Worm (Caenorhabditis elegans) whole organism, late embryonic: Measurements from ENCODE around the gene thn-4.

ENCODE experiments used
- elt-2 ChIP-seq: sonication (generic microtip); optimal IDR thresholded peaks from 2 replicates; lab custom pipeline; 2016; ENCODE audit warnings: missing genetic modification reagents, missing genetic modification characterization, missing compliant biosample characterization
- mec-3 ChIP-seq: sonication (generic microtip); optimal IDR thresholded peaks from 2 replicates; lab custom pipeline; 2016; ENCODE audit warnings: borderline replicate concordance, missing genetic modification characterization, missing compliant biosample characterization
- nfya-1 ChIP-seq: sonication (generic microtip); optimal IDR thresholded peaks from 2 replicates; lab custom pipeline; 2017; ENCODE audit warnings: missing genetic modification characterization, mild to moderate bottlenecking, missing compliant biosample characterization, antibody characterized with exemption, moderate library complexity
- nhr-11 ChIP-seq: fragments of 150-350 bp; optimal IDR thresholded peaks from 2 replicates; lab custom pipeline; 2014; ENCODE audit warnings: missing biosample characterization, missing genetic modification characterization
- pha-4 ChIP-seq: fragments of 150-350 bp; optimal IDR thresholded peaks from 2 replicates; lab custom pipeline; 2018; ENCODE audit warnings: missing biosample characterization, missing genetic modification reagents, missing genetic modification characterization
- ref-2 ChIP-seq: sonication (generic microtip); optimal IDR thresholded peaks from 2 replicates; lab custom pipeline; 2016; ENCODE audit warnings: missing genetic modification characterization, missing compliant biosample characterization
- sox-4 ChIP-seq: sonication (generic microtip); optimal IDR thresholded peaks from 2 replicates; lab custom pipeline; 2017; ENCODE audit warnings: mild to moderate bottlenecking, missing genetic modification characterization, inconsistent platforms, missing compliant biosample characterization
- tbx-2 ChIP-seq: sonication (generic microtip); optimal IDR thresholded peaks from 2 replicates; lab custom pipeline; 2016; ENCODE audit warnings: missing genetic modification characterization, missing compliant biosample characterization

ce11 chrV:16827485-16827884, 43.8 kb downstream of the thn-4 start, which contains the start of gene srh-216:
- no peak for TF ChIP-seq ref-2
- TF ChIP-seq nhr-11 (tag; lab: Kevin White, UChicago), result no peak
- no peak for TF ChIP-seq tbx-2 (tag; lab: Kevin White, UChicago)
- TF ChIP-seq sox-4, result no peak
- TF ChIP-seq mec-3 (tag; lab: Kevin White, UChicago), result no peak
- no peak for TF ChIP-seq elt-2 (tag; lab: Kevin White, UChicago)
- no peak for TF ChIP-seq pha-4 (tag; lab: Kevin White, UChicago)
- TF ChIP-seq nfya-1 (tag; lab: Kevin White, UChicago), result no peak
